Worm (Caenorhabditis elegans) whole organism, dauer: ENCODE measurements around the gene prx-5.

Source experiments
- unc-62 ChIP-seq: sonication (generic microtip); optimal IDR thresholded peaks from 2 replicates; lab custom pipeline; 2017; ENCODE audit warnings: missing biosample characterization, missing genetic modification reagents, missing genetic modification characterization

prx-5 gene

ce11 chrII:8703729-8704128 lies 895 bp upstream of the prx-5 start, which contains the start of gene ceh-7:
TSS of gene ceh-7 (minus strand) at chrII:8703829.
- TF ChIP-seq unc-62, result no peak

ce11 chrII:8707024-8707423 lies 2.4 kb downstream of the prx-5 start, which contains the start of gene cup-16:
TSS of gene cup-16 (plus strand) at chrII:8707155.
- no peak for TF ChIP-seq unc-62

ce11 chrII:8710317-8710716 lies 5.7 kb downstream of the prx-5 start, which contains the start of gene srg-15:
TSS of gene srg-15 (minus strand) at chrII:8710417.
- TF ChIP-seq unc-62, result no peak

DNA sequence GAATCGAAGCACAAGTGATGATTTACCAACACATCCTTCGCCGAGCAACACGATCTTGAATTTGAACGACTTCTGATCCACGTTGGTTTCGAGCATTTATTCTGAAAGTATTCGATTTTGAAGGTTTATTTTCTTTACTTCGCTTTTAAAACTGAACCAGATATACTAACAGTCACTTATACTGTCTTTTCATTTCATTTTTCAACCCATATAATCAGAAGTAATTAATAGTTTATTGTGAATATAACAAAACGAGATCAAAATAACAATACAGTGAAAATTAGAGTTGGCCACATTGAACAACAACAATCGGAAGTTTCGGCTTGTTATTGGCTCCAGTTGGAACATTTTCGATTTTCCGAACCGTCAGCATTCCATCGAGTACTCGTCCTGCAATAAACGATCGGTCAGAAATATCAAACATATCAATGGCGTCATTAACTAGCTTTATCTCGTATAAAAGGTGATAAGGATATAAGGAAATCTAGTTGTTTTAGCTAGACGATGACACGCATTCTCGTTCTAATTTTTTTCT lies 10.4 kb downstream of the prx-5 start, which contains the start of the genes rab-21 and T01B7.13:
Gene rab-21, minus strand, starts transcription at position 101 of the 535 bp plus-strand sequence.
Gene T01B7.13, plus strand, starts transcription at position 485 of the 535 bp plus-strand sequence.
- no peak for TF ChIP-seq unc-62

ce11 chrII:8716231-8716878 lies 11.7 kb downstream of the prx-5 start, which contains the start of the genes cyn-11 and T01B7.5:
TSS of gene cyn-11 (minus strand) at chrII:8716281.
TSS of gene T01B7.5 (plus strand) at chrII:8716828.
- no peak for TF ChIP-seq unc-62

- no peak for TF ChIP-seq unc-62
Measured at ce11 chrII:8717579-8717978, 13.0 kb downstream of the prx-5 start.

ce11 chrII:8721955-8722524 lies 17.4 kb downstream of the prx-5 start, which contains the start of gene trcs-2:
TSS of gene trcs-2 (plus strand) at chrII:8722474.
- no peak for TF ChIP-seq unc-62

- TF ChIP-seq unc-62, result no peak
Measured at ce11 chrII:8726700-8727099, 22.1 kb downstream of the prx-5 start, which contains the start of gene T01B7.9. TSS of gene T01B7.9 (minus strand) at chrII:8726800.

DNA sequence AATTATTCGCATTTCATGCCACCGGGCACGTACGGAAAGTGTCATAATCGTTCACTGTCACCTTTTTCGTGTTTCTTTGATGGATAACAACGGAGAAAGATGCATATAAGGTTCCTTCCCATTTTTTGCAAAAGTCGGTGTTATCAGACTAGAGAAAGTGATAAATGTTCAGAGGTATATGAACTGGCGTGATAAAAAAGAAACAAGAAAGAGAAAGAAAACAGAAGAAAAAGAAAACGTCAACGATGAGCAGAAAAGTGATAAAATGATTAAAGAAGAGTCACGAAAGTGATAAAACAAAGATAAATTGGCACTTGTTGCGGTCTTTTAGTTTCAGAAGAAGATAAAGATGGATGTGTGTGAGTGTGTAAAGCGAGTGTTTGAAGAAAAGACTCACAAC lies 25.7 kb downstream of the prx-5 start:
- no peak for TF ChIP-seq unc-62

DNA sequence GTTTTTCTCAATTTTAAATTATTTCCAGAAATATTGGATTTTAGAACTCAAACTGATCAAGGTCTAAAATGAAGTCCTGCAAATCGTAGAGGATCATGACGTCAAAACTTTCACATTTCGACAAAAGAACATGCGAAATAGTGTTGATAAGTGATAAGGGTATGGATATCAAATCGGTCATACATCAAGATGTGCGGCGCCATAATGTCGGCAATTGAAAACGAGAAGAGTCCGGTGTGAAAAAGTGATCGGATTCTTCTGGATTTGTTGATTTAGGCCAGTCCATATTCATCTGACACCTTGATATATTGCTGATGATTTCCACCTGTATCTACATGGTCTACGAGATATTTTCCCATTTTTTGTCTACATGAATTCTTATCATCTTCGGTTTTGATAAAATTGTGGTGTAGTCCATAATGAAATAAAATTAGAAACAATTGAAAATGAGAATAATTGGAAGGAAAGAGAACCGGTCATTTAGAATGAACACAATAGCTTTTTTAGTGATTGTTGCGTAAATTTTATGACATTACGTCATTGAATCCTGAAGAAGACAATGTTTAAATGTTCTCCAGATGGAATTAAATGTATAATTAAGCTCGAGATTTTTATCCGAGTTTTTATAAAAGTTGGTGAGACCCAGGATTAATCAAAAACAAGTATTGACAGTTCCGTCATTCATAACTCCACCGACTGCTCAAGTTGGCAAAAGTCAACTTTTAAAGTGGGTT lies 26.5 kb downstream of the prx-5 start:
- no peak for TF ChIP-seq unc-62

- no peak for TF ChIP-seq unc-62
Measured at ce11 chrII:8731736-8732229, 27.2 kb downstream of the prx-5 start.

DNA sequence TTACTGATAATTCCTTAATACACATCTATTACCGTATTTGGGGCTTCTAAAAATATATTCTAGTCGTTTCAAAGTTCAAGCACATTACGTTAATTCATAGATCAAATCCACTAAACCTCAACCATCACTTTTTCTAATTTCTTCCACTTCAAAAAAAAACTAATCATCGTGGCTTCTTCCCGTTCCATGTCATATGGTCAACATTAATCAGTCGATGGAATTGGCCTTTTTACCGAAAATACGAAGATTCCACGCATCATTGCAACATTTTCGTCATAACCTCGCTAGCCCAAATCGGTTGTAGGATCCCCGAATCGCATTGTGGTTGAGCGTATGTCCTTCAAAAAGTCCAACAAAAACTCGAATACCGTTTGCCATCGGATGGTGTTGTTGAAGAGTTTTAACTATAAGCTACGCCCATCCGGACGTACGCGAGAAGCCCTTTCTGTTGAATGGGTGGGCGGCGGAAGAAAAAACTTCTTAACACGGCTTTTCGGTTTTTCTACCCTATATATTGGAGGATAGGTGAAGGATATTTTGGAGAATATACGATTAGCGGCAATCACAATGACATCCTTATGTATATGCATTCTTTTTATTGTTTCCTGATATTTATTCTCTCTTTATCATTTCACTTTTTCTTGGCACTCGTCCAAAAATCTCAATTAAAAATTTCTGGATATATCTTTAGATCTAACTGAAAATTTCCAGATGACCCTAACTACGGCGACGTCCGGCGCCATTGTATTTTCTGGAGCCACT lies 27.9 kb downstream of the prx-5 start, which contains the start of gene rol-6:
Gene rol-6, plus strand, starts transcription at position 712 of the 762 bp plus-strand sequence.
- TF ChIP-seq unc-62, result no peak

- TF ChIP-seq unc-62, result no peak
Measured at ce11 chrII:8733627-8734026, 29.0 kb downstream of the prx-5 start.

ce11 chrII:8737456-8737855 lies 32.8 kb downstream of the prx-5 start, which contains the start of gene idpb-4:
TSS of gene idpb-4 (minus strand) at chrII:8737556.
- TF ChIP-seq unc-62, result no peak

DNA sequence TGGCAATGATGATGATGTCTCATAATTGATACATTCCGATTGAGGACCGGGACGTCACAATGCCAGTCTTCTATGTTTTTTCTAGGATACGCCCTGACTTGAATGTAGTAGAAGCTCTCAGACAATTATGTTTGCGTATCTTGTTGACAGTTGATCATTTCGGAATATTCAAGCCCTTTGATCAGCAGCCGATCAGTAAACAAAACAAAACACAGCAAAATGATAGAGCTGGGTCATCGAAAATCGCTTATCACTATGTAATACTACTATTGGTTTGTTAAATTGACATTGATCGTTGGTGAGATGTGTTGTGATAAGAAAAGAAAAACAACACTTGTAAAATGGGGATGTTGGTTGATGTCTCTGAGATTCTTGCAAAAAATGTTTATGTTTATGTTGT lies 33.6 kb downstream of the prx-5 start:
- TF ChIP-seq unc-62, result no peak

ce11 chrII:8738955-8739354 lies 34.3 kb downstream of the prx-5 start:
- no peak for TF ChIP-seq unc-62
